Worm (Caenorhabditis elegans) whole organism, L4 larva: ENCODE results near the gene fbxb-61.

ENCODE experiments used
- ceh-28 ChIP-seq: fragments of 150-350 bp; optimal IDR thresholded peaks from 2 replicates; lab custom pipeline; 2014; ENCODE audit warnings: missing biosample characterization, missing genetic modification reagents, missing genetic modification characterization
- lim-7 ChIP-seq: fragments of 200-800 bp; sonication (Bioruptor generic); IDR thresholded peaks from 2 replicates; pipeline ENCODE4 v1.3.6; 2022; ENCODE audit warnings: missing genetic modification characterization, missing compliant biosample characterization
- nhr-6 ChIP-seq: fragments of 150-350 bp; optimal IDR thresholded peaks from 2 replicates; lab custom pipeline; 2014; ENCODE audit warnings: missing biosample characterization, missing genetic modification characterization

DNA sequence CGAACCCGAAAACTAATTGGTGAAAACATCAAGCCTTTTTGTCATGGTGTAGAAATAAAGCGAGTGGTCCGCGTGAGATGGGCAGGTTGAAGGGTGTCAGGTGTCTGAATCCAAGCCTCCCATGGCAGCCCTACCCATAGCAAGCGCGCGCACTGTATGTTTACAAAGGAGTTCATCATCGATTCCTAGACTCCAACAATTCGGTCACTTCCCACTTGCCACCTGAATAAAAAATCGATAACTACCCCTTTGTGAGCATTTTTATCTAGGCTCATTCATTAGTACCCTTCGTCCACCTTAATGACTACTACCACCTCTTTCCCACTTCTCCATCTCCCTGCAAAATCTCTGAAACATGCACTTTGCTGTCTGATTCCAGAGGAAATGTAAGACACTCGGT, 9.1 kb downstream of the fbxb-61 start, which contains the start of gene fbxb-64:
- TF ChIP-seq ceh-28 (tag; lab: Kevin White, UChicago) (no peak), lim-7 (GFP tag; lab: Robert Waterston, UW) (no peak), nhr-6 (no peak)
